Worm (Caenorhabditis elegans) whole organism, L2 larva: Measurements from ENCODE around the gene F53F8.6.

Source experiments
- ZK546.5 ChIP-seq: sonication (generic microtip); optimal IDR thresholded peaks from 2 replicates; lab custom pipeline; 2017; ENCODE audit warnings: missing biosample characterization, missing genetic modification characterization
- aly-2 ChIP-seq: fragments of 150-350 bp; optimal IDR thresholded peaks from 2 replicates; lab custom pipeline; 2014; ENCODE audit warnings: missing biosample characterization, missing genetic modification characterization
- ama-1 ChIP-seq: fragments of 150-350 bp; optimal IDR thresholded peaks from 2 replicates; lab custom pipeline; 2018; ENCODE audit warnings: inconsistent platforms
- dmd-4 ChIP-seq: sonication (generic microtip); optimal IDR thresholded peaks from 2 replicates; lab custom pipeline; 2017; ENCODE audit warnings: missing biosample characterization, missing genetic modification characterization
- elt-1 ChIP-seq: fragments of 150-350 bp; optimal IDR thresholded peaks from 2 replicates; lab custom pipeline; 2014; ENCODE audit warnings: missing biosample characterization, missing genetic modification characterization
- fos-1 ChIP-seq: fragments of 150-350 bp; optimal IDR thresholded peaks from 2 replicates; lab custom pipeline; 2014; ENCODE audit warnings: missing biosample characterization, missing genetic modification characterization
- lin-39 ChIP-seq: fragments of 150-350 bp; optimal IDR thresholded peaks from 2 replicates; lab custom pipeline; 2014; ENCODE audit warnings: missing biosample characterization, missing genetic modification reagents, missing genetic modification characterization
- mdl-1 ChIP-seq, 2 experiments: fragments of 150-350 bp in 1 of 2; sonication (generic microtip) in 1 of 2; optimal IDR thresholded peaks; 2 replicates each; lab custom pipeline; 2017; ENCODE audit warnings: missing biosample characterization in 2 of 2, missing genetic modification characterization in 2 of 2
- nhr-11 ChIP-seq: fragments of 150-350 bp; optimal IDR thresholded peaks from 2 replicates; lab custom pipeline; 2014; ENCODE audit warnings: missing biosample characterization, missing genetic modification characterization
- nhr-12 ChIP-seq: fragments of 150-350 bp; optimal IDR thresholded peaks from 2 replicates; lab custom pipeline; 2014; ENCODE audit warnings: missing biosample characterization, missing genetic modification characterization
- nhr-129 ChIP-seq: fragments of 150-350 bp; optimal IDR thresholded peaks from 2 replicates; lab custom pipeline; 2014; ENCODE audit warnings: missing biosample characterization, missing genetic modification characterization
- nhr-77 ChIP-seq: fragments of 150-350 bp; optimal IDR thresholded peaks from 2 replicates; lab custom pipeline; 2014; ENCODE audit warnings: missing biosample characterization, missing genetic modification characterization
- unc-55 ChIP-seq: fragments of 150-350 bp; sonication (generic microtip); optimal IDR thresholded peaks from 3 replicates; lab custom pipeline; 2014; ENCODE audit warnings: missing biosample characterization, missing genetic modification reagents, missing genetic modification characterization
- ztf-4 ChIP-seq: fragments of 150-350 bp; optimal IDR thresholded peaks from 2 replicates; lab custom pipeline; 2014; ENCODE audit warnings: missing biosample characterization, missing genetic modification characterization

- TF ChIP-seq aly-2 (tag; lab: Kevin White, UChicago) (no peak), nhr-129 (tag; lab: Kevin White, UChicago) (no peak), dmd-4 (no peak), ZK546.5 (tag; lab: Kevin White, UChicago) (no peak), mdl-1 (tag; optimal IDR thresholded peaks at IDR 0.05; lab: Kevin White, UChicago) (no peak), ztf-4 (tag; lab: Kevin White, UChicago) (no peak), unc-55 (GFP tag; lab: Kevin White, UChicago) (no peak), fos-1 (no peak), nhr-77 (tag; lab: Kevin White, UChicago) (no peak), ama-1 (lab: Kevin White, UChicago) (no peak), nhr-11 (tag; lab: Kevin White, UChicago) (no peak), elt-1 (tag; lab: Kevin White, UChicago) (no peak), nhr-12 (tag; lab: Kevin White, UChicago) (no peak), lin-39 (tag; lab: Kevin White, UChicago) (no peak)
Observed at ce11 chrV:20731787-20732186, 27.8 kb downstream of the F53F8.6 start, which contains the start of gene srxa-1.
